Fruit fly (Drosophila melanogaster): ENCODE results near the gene CG43131.

CG43131 gene

DNA sequence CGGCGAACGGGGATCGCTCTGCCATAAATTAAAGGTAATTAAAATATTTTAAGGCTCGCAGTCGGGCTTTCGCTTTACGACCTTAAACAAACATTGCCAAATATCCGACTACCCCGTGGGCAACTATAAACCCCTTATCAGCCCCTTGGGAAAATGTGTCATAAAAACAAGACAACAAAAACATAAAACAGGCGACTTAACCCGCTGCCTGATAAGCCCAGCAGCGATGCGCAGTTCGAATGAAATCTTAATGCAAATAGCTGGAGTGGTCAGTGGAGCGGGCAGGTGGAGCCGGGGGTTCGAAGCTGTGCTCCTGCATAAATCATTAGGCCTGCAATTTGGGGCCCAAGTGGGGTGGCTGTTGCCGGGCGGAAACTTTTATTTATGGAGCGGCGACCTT, 46.5 kb downstream of the CG43131 start:
- TF ChIP-seq ttk (optimal IDR thresholded peaks at IDR 0.05) (no peak), h (optimal IDR thresholded peaks at IDR 0.05) (no peak), Sin3A (optimal IDR thresholded peaks at IDR 0.05) (no peak), psq (optimal IDR thresholded peaks at IDR 0.05) (no peak), insv (optimal IDR thresholded peaks at IDR 0.05) (no peak), Myc (optimal IDR thresholded peaks at IDR 0.05) (no peak)

DNA sequence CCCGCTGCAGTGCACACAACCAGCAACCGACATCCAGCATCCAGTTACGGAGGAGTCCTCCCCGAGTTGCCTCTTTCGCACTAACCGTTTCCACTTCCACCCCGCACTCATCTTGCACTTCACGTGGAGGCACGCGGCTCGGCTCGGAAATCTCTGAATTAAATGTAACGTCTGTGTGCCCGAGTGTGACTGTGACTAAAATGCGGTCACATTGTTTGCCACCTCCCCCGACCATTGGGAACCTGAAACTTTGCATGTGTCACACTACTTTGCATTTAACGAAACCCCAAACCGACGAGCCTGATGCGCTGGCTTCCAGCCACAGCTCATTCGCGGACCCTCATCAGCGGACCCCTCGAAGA, 47.7 kb downstream of the CG43131 start:
- no peak for TF ChIP-seq psq (optimal IDR thresholded peaks at IDR 0.05)
- TF ChIP-seq Sin3A (optimal IDR thresholded peaks at IDR 0.05): no peak
- no peak for TF ChIP-seq h (optimal IDR thresholded peaks at IDR 0.05)
- no peak for TF ChIP-seq ttk (optimal IDR thresholded peaks at IDR 0.05)
- no peak for TF ChIP-seq Myc (optimal IDR thresholded peaks at IDR 0.05)
- no peak for TF ChIP-seq insv (optimal IDR thresholded peaks at IDR 0.05)

DNA sequence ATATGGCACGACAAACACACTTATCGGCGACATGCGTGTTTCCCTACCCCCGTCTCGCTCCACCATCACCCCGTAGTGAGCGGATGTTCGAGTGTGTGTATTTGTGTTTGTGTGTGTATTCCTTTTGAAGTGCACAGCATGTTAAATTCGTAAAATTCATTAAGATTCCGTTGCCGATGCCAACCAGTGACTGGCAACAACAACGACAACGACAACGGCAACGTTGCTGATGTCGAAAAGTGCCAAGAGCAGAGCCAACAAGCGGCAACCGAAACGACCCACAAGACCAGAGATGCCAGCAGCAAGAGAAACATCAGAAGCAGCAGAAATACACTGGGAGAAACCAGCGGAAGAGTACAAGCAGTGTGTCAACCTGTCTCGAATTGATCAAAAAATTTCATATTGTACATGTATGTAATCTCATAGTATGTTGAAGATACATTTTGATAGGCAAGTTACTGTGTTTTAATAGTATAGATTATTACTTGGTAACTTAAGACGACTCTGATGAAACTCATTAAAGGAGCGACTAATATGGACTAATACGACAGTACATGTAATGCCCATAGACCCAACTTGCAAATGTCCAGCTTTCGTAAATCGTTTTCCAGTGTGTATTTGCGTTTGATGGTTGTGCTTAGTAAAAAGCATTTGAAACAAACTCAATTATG, 48.2 kb downstream of the CG43131 start:
- TF ChIP-seq Myc (optimal IDR thresholded peaks at IDR 0.05) (no peak), ttk (optimal IDR thresholded peaks at IDR 0.05) (no peak), psq (optimal IDR thresholded peaks at IDR 0.05) (no peak), h (optimal IDR thresholded peaks at IDR 0.05) (no peak), insv (optimal IDR thresholded peaks at IDR 0.05) (no peak), Sin3A (optimal IDR thresholded peaks at IDR 0.05) (no peak)

DNA sequence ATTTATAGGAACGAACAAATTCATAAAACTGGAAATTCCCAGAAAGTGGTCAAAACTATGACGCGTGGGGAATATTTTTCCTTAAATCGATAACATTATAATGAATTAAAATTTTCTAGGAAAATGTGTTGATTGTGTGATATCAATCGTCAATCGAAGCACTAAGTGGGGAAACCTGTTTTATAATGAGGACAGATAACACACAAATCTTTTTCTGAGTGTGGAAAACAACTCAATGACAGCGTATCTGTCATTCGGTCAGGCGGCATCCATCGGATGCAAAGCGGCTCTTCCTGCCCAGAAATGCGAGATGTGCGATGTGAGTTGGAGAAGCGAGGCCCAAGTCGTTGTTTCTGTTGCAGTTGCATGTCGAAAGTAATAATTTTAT, 48.7 kb downstream of the CG43131 start:
- TF ChIP-seq ttk (optimal IDR thresholded peaks at IDR 0.05) (no peak), Sin3A (optimal IDR thresholded peaks at IDR 0.05) (no peak), h (optimal IDR thresholded peaks at IDR 0.05) (no peak), insv (optimal IDR thresholded peaks at IDR 0.05) (no peak), Myc (optimal IDR thresholded peaks at IDR 0.05) (no peak), psq (optimal IDR thresholded peaks at IDR 0.05) (no peak)

DNA sequence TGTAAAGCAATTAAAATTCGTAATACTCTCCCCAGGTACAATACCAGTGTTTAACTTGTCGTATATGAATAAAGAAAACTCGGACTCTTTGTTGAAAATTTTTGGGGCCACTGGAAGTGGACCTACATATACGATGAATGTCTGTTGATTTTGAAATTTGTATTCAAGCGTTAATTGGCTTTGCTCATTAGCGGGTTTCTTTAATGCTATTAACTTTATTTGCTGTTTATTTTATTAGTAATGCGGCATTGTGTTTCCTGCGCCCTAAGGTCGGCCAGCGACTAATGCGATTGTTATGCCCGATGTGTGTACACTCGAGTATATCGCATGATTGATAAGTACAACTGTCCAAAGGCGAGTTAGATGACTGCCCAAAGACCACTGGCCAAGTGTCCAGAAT, 49.7 kb downstream of the CG43131 start:
- TF ChIP-seq ttk (optimal IDR thresholded peaks at IDR 0.05): no peak
- TF ChIP-seq insv (optimal IDR thresholded peaks at IDR 0.05): no peak
- no peak for TF ChIP-seq Sin3A (optimal IDR thresholded peaks at IDR 0.05)
- no peak for TF ChIP-seq Myc (optimal IDR thresholded peaks at IDR 0.05)
- no peak for TF ChIP-seq psq (optimal IDR thresholded peaks at IDR 0.05)
- TF ChIP-seq h (optimal IDR thresholded peaks at IDR 0.05): no peak
